Worm (Caenorhabditis elegans) whole organism, L4 larva: Measurements from ENCODE around the gene F47B10.6.

ENCODE experiments used
- F10B5.3 ChIP-seq: sonication (generic microtip); optimal IDR thresholded peaks from 2 replicates; lab custom pipeline; 2016; ENCODE audit warnings: mild to moderate bottlenecking, missing genetic modification characterization, missing compliant biosample characterization
- R02D3.7 ChIP-seq: fragments of 150-350 bp; sonication (generic microtip); optimal IDR thresholded peaks from 3 replicates; lab custom pipeline; 2014; ENCODE audit warnings: missing biosample characterization, missing genetic modification characterization
- T20F7.1 ChIP-seq: fragments of 200-800 bp; sonication (Bioruptor generic); optimal IDR thresholded peaks from 2 replicates; lab custom pipeline; 2018; ENCODE audit warnings: mild to moderate bottlenecking, missing genetic modification characterization, missing compliant biosample characterization
- Y105C5A.15 ChIP-seq: fragments of 200-800 bp; sonication (Bioruptor generic); IDR thresholded peaks from 2 replicates; pipeline ENCODE4 v1.3.6; 2022; ENCODE audit warnings: missing genetic modification characterization, missing compliant biosample characterization
- aly-2 ChIP-seq: sonication (generic microtip); optimal IDR thresholded peaks from 2 replicates; lab custom pipeline; 2018; ENCODE audit warnings: missing biosample characterization, missing genetic modification characterization
- arid-1 ChIP-seq: fragments of 200-800 bp; sonication (Bioruptor generic); conservative IDR thresholded peaks from 2 replicates; pipeline ENCODE4 v1.3.6; 2022; ENCODE audit warnings: missing genetic modification reagents, missing genetic modification characterization, missing compliant biosample characterization
- ceh-20 ChIP-seq: fragments of 200-800 bp; sonication (Bioruptor generic); IDR thresholded peaks from 2 replicates; pipeline ENCODE4 v1.3.6; 2022; ENCODE audit warnings: missing genetic modification reagents, missing genetic modification characterization, missing compliant biosample characterization
- ceh-32 ChIP-seq: sonication (generic microtip); optimal IDR thresholded peaks from 2 replicates; lab custom pipeline; 2016; ENCODE audit warnings: mild to moderate bottlenecking, missing genetic modification characterization, missing compliant biosample characterization; ENCODE audit not compliant: poor library complexity
- ceh-44 ChIP-seq: fragments of 200-800 bp; sonication (Bioruptor generic); IDR thresholded peaks from 2 replicates; pipeline ENCODE4 v1.3.6; 2022; ENCODE audit warnings: missing genetic modification reagents, missing genetic modification characterization, missing compliant biosample characterization
- daf-16 ChIP-seq, 3 experiments: sonication (generic microtip); optimal IDR thresholded peaks; 2 replicates each; lab custom pipeline; 2016 to 2017; ENCODE audit warnings: missing genetic modification characterization in 3 of 3, missing genetic modification reagents in 3 of 3, mild to moderate bottlenecking in 2 of 3, missing compliant biosample characterization in 2 of 3, missing biosample characterization in 1 of 3, moderate library complexity in 1 of 3
- daf-19 ChIP-seq: fragments of 200-800 bp; sonication (Bioruptor generic); conservative IDR thresholded peaks from 2 replicates; pipeline ENCODE4 v1.3.6; 2022; ENCODE audit warnings: missing genetic modification characterization, missing compliant biosample characterization
- daf-8 ChIP-seq: fragments of 200-800 bp; sonication (Bioruptor generic); IDR thresholded peaks from 2 replicates; pipeline ENCODE4 v1.3.6; 2022; ENCODE audit warnings: missing genetic modification characterization, missing compliant biosample characterization
- dmd-6 ChIP-seq: fragments of 200-800 bp; sonication (Bioruptor generic); IDR thresholded peaks from 2 replicates; pipeline ENCODE4 v1.3.6; 2022; ENCODE audit warnings: missing genetic modification reagents, missing genetic modification characterization, missing compliant biosample characterization
- dmd-9 ChIP-seq: fragments of 200-800 bp; sonication (Bioruptor generic); IDR thresholded peaks from 2 replicates; pipeline ENCODE4 v1.3.6; 2022; ENCODE audit warnings: missing genetic modification reagents, missing genetic modification characterization, missing compliant biosample characterization
- duxl-1 ChIP-seq: sonication (generic microtip); optimal IDR thresholded peaks from 2 replicates; lab custom pipeline; 2016; ENCODE audit warnings: mild to moderate bottlenecking, missing genetic modification characterization, moderate library complexity, missing compliant biosample characterization; ENCODE audit not compliant: poor library complexity
- dve-1 ChIP-seq: sonication (generic microtip); optimal IDR thresholded peaks from 2 replicates; lab custom pipeline; 2017; ENCODE audit warnings: antibody characterized with exemption, mild to moderate bottlenecking, missing genetic modification characterization, missing compliant biosample characterization; ENCODE audit not compliant: insufficient read depth
- egl-43 ChIP-seq: fragments of 200-800 bp; sonication (Bioruptor generic); IDR thresholded peaks from 2 replicates; pipeline ENCODE4 v1.3.6; 2022; ENCODE audit warnings: missing genetic modification reagents, missing genetic modification characterization, missing compliant biosample characterization
- fkh-10 ChIP-seq: fragments of 150-350 bp; optimal IDR thresholded peaks from 2 replicates; lab custom pipeline; 2014; ENCODE audit warnings: missing biosample characterization, missing genetic modification reagents, missing genetic modification characterization
- fos-1 ChIP-seq: fragments of 150-350 bp; optimal IDR thresholded peaks from 2 replicates; lab custom pipeline; 2014; ENCODE audit warnings: missing biosample characterization, missing genetic modification characterization
- hlh-11 ChIP-seq: fragments of 200-800 bp; sonication (Bioruptor generic); optimal IDR thresholded peaks from 2 replicates; lab custom pipeline; 2018; ENCODE audit warnings: mild to moderate bottlenecking, missing genetic modification characterization, missing compliant biosample characterization
- hlh-30 ChIP-seq: sonication (generic microtip); optimal IDR thresholded peaks from 2 replicates; lab custom pipeline; 2017; ENCODE audit warnings: antibody characterized with exemption, mild to moderate bottlenecking, missing genetic modification characterization, missing compliant biosample characterization; ENCODE audit not compliant: insufficient read depth
- hmg-1.1 ChIP-seq: fragments of 200-800 bp; sonication (Bioruptor generic); IDR thresholded peaks from 2 replicates; pipeline ENCODE4 v1.3.6; 2022; ENCODE audit warnings: missing genetic modification reagents, missing genetic modification characterization, missing compliant biosample characterization
- jun-1 ChIP-seq: fragments of 150-350 bp; optimal IDR thresholded peaks from 2 replicates; lab custom pipeline; 2014; ENCODE audit warnings: missing biosample characterization, missing genetic modification reagents, missing genetic modification characterization
- lin-1 ChIP-seq: fragments of 200-800 bp; sonication (Bioruptor generic); IDR thresholded peaks from 2 replicates; pipeline ENCODE4 v1.3.6; 2022; ENCODE audit warnings: missing genetic modification reagents, missing genetic modification characterization, missing compliant biosample characterization
- lin-13 ChIP-seq: fragments of 150-350 bp; optimal IDR thresholded peaks from 2 replicates; lab custom pipeline; 2014; ENCODE audit warnings: missing biosample characterization, missing genetic modification reagents, missing genetic modification characterization
- lin-15B ChIP-seq: fragments of 150-350 bp; sonication (generic microtip); optimal IDR thresholded peaks from 3 replicates; lab custom pipeline; 2014; ENCODE audit warnings: missing biosample characterization, missing genetic modification characterization
- lin-29 ChIP-seq: fragments of 200-800 bp; sonication (Bioruptor generic); IDR thresholded peaks from 2 replicates; pipeline ENCODE4 v1.3.6; 2022; ENCODE audit warnings: missing genetic modification reagents, missing genetic modification characterization, missing compliant biosample characterization
- lsy-2 ChIP-seq, 2 experiments: fragments of 150-350 bp in 1 of 2; sonication (generic microtip) in 1 of 2; optimal IDR thresholded peaks; 2 replicates each; lab custom pipeline; 2014 to 2017; ENCODE audit warnings: missing biosample characterization in 2 of 2, missing genetic modification characterization in 2 of 2
- madf-5 ChIP-seq, 2 experiments: fragments of 200-800 bp; sonication (Bioruptor generic); IDR thresholded peaks; 2 replicates each; pipeline ENCODE4 v1.3.6; 2022; ENCODE audit warnings: missing compliant biosample characterization in 2 of 2, missing genetic modification characterization in 2 of 2
- mep-1 ChIP-seq: fragments of 150-350 bp; sonication (generic microtip); optimal IDR thresholded peaks from 3 replicates; lab custom pipeline; 2014; ENCODE audit warnings: missing biosample characterization, missing genetic modification characterization
- mxl-3 ChIP-seq: fragments of 200-800 bp; sonication (Bioruptor generic); optimal IDR thresholded peaks from 2 replicates; lab custom pipeline; 2018; ENCODE audit warnings: mild to moderate bottlenecking, missing genetic modification characterization, missing compliant biosample characterization
- nhr-11 ChIP-seq: fragments of 150-350 bp; optimal IDR thresholded peaks from 2 replicates; lab custom pipeline; 2014; ENCODE audit warnings: missing biosample characterization, missing genetic modification characterization
- nhr-25 ChIP-seq: sonication (generic microtip); optimal IDR thresholded peaks from 2 replicates; lab custom pipeline; 2017; ENCODE audit warnings: missing genetic modification characterization, mild to moderate bottlenecking, missing compliant biosample characterization, antibody characterized with exemption, moderate library complexity, borderline replicate concordance; ENCODE audit not compliant: insufficient read depth
- nhr-48 ChIP-seq: sonication (generic microtip); optimal IDR thresholded peaks from 2 replicates; lab custom pipeline; 2016; ENCODE audit warnings: mild to moderate bottlenecking, missing genetic modification characterization, missing compliant biosample characterization
- nhr-6 ChIP-seq: fragments of 150-350 bp; optimal IDR thresholded peaks from 2 replicates; lab custom pipeline; 2014; ENCODE audit warnings: missing biosample characterization, missing genetic modification characterization
- nhr-76 ChIP-seq: fragments of 150-350 bp; optimal IDR thresholded peaks from 2 replicates; lab custom pipeline; 2014; ENCODE audit warnings: missing biosample characterization, missing genetic modification characterization
- php-3 ChIP-seq: fragments of 200-800 bp; sonication (Bioruptor generic); IDR thresholded peaks from 2 replicates; pipeline ENCODE4 v1.3.6; 2022; ENCODE audit warnings: missing genetic modification reagents, missing genetic modification characterization, missing compliant biosample characterization
- pqm-1 ChIP-seq: sonication (generic microtip); optimal IDR thresholded peaks from 2 replicates; lab custom pipeline; 2017; ENCODE audit warnings: missing biosample characterization, missing genetic modification characterization
- saeg-2 ChIP-seq: fragments of 200-800 bp; sonication (Bioruptor generic); IDR thresholded peaks from 2 replicates; pipeline ENCODE4 v1.3.6; 2022; ENCODE audit warnings: missing genetic modification reagents, missing genetic modification characterization, missing compliant biosample characterization
- set-16 ChIP-seq: fragments of 200-800 bp; sonication (Bioruptor generic); IDR thresholded peaks from 2 replicates; pipeline ENCODE4 v1.3.6; 2022; ENCODE audit warnings: missing genetic modification reagents, missing genetic modification characterization, missing compliant biosample characterization
- snpc-1.2 ChIP-seq: fragments of 200-800 bp; sonication (Bioruptor generic); IDR thresholded peaks from 2 replicates; pipeline ENCODE4 v1.3.6; 2022; ENCODE audit warnings: missing genetic modification reagents, missing genetic modification characterization, missing compliant biosample characterization
- spr-1 ChIP-seq: sonication (generic microtip); optimal IDR thresholded peaks from 2 replicates; lab custom pipeline; 2016; ENCODE audit warnings: mild to moderate bottlenecking, missing genetic modification characterization, missing compliant biosample characterization
- unc-39 ChIP-seq: sonication (generic microtip); optimal IDR thresholded peaks from 2 replicates; lab custom pipeline; 2017; ENCODE audit warnings: missing biosample characterization, missing genetic modification characterization
- unc-62 ChIP-seq, 3 experiments: fragments of 150-350 bp in 1 of 3; sonication (generic microtip); optimal IDR thresholded peaks in 2 of 3; peaks in 1 of 3; 1 replicate in 1 of 3; 2 replicates in 2 of 3; lab custom pipeline; 2014 to 2017; ENCODE audit warnings: missing biosample characterization in 3 of 3, missing genetic modification characterization in 3 of 3, missing genetic modification reagents in 3 of 3, missing genotype in 1 of 3
- vab-7 ChIP-seq: fragments of 200-800 bp; sonication (Bioruptor generic); IDR thresholded peaks from 2 replicates; pipeline ENCODE4 v1.3.6; 2022; ENCODE audit warnings: missing genetic modification reagents, missing genetic modification characterization, missing compliant biosample characterization
- zag-1 ChIP-seq: fragments of 150-350 bp; optimal IDR thresholded peaks from 2 replicates; lab custom pipeline; 2014; ENCODE audit warnings: missing biosample characterization, missing genetic modification characterization
- zip-11 ChIP-seq: fragments of 200-800 bp; sonication (Bioruptor generic); IDR thresholded peaks from 2 replicates; pipeline ENCODE4 v1.3.6; 2022; ENCODE audit warnings: missing genetic modification characterization, missing compliant biosample characterization
- ztf-7 ChIP-seq: fragments of 150-350 bp; optimal IDR thresholded peaks from 2 replicates; lab custom pipeline; 2014; ENCODE audit warnings: missing biosample characterization, missing genetic modification characterization

Gene F47B10.6

DNA sequence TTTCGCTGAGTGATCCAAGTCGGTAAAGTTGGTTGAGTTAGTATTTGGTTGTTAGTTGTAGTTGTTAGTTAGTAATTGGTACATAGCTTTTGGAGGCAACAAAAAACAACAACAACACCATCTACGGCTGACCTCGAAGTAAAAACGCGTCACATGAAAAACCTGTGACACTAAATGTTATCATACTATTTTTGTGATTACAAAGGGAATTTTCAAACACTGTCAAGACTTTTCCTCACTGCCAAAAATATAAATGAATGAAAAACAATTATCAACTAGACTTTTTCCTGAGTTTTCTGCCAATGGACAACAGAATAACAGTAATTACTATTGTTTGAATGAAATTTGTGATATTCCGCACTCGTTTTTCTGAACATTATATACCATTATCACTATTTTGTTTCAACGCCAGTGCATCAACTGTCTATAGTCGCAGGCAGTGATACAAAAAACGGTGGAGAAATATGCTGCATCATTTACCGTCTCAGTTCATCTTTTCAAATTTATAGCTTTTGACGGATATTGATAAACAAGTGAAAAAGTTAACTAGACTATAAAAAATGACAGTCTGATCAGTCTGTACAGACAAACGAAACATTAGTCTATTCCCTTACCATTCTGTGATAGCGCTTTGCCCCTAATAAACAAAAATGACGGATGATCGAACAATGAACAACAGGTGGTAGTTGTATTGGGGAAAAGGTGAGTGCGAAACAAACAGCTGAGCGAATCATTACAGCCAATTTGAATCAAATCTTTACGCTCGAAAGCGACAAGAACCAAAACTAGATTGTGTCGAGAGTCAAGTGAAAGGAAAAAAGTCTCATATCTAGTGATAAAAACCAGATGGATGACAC lies 26.3 kb downstream of the F47B10.6 start:
- TF ChIP-seq snpc-1.2: no peak
- TF ChIP-seq set-16 (GFP tag; lab: Robert Waterston, UW): no peak
- TF ChIP-seq unc-39 (tag; lab: Kevin White, UChicago): no peak
- TF ChIP-seq egl-43 (GFP tag; lab: Robert Waterston, UW): no peak
- TF ChIP-seq daf-8 (GFP tag; lab: Robert Waterston, UW): no peak
- TF ChIP-seq ztf-7 (tag; lab: Kevin White, UChicago): no peak
- no peak for TF ChIP-seq lin-15B (tag; lab: Kevin White, UChicago)
- peak; percentile 49 for TF ChIP-seq pqm-1 (tag; lab: Kevin White, UChicago)
- no peak for TF ChIP-seq T20F7.1
- no peak for TF ChIP-seq nhr-76 (tag; lab: Kevin White, UChicago)
- no peak for TF ChIP-seq ceh-20 (GFP tag; lab: Robert Waterston, UW)
- no peak for TF ChIP-seq dmd-9 (GFP tag; lab: Robert Waterston, UW)
- TF ChIP-seq nhr-25: no peak
- TF ChIP-seq hlh-30: peak; percentile 50
- no peak for TF ChIP-seq nhr-11
- no peak for TF ChIP-seq vab-7 (GFP tag; lab: Robert Waterston, UW)
- TF ChIP-seq mep-1 (tag; lab: Kevin White, UChicago): no peak
- no peak for TF ChIP-seq lin-29 (GFP tag; lab: Robert Waterston, UW)
- TF ChIP-seq Y105C5A.15 (GFP tag; lab: Robert Waterston, UW): no peak
- TF ChIP-seq dmd-6 (GFP tag; lab: Robert Waterston, UW): no peak
- no peak for TF ChIP-seq saeg-2 (GFP tag; lab: Robert Waterston, UW)
- TF ChIP-seq mxl-3 (GFP tag; lab: Kevin White, UChicago): no peak
- TF ChIP-seq zip-11: no peak
- 0 out of 2 replicates have a peak, but pooled peaks have one; percentile 18 for TF ChIP-seq php-3 (GFP tag; lab: Robert Waterston, UW)
- TF ChIP-seq daf-19: no peak
- no peak for TF ChIP-seq madf-5 (GFP tag; IDR thresholded peaks at IDR 0.05; lab: Robert Waterston, UW)
- TF ChIP-seq dve-1 (tag; lab: Kevin White, UChicago): peak; percentile 30
- TF ChIP-seq fkh-10 (GFP tag; lab: Kevin White, UChicago): no peak
- TF ChIP-seq unc-62 (GFP tag; optimal IDR thresholded peaks at IDR 0.05 in 1 of 2; lab: Kevin White, UChicago): peak in 1 of 2 experiments; percentile 93
- no peak for TF ChIP-seq unc-62 (tag; optimal IDR thresholded peaks at IDR 0.05; lab: Kevin White, UChicago)
- no peak for TF ChIP-seq aly-2 (tag; lab: Kevin White, UChicago)
- no peak for TF ChIP-seq lin-13 (GFP tag; lab: Kevin White, UChicago)
- TF ChIP-seq jun-1: no peak
- TF ChIP-seq nhr-48 (tag; lab: Kevin White, UChicago): peak; percentile 23
- no peak for TF ChIP-seq spr-1 (tag; lab: Kevin White, UChicago)
- no peak for TF ChIP-seq F10B5.3
- TF ChIP-seq nhr-6 (tag; lab: Kevin White, UChicago): no peak
- TF ChIP-seq hmg-1.1: no peak
- no peak for TF ChIP-seq duxl-1
- TF ChIP-seq ceh-44 (GFP tag; lab: Robert Waterston, UW): no peak
- no peak for TF ChIP-seq lsy-2 (tag; optimal IDR thresholded peaks at IDR 0.05; lab: Kevin White, UChicago)
- no peak for TF ChIP-seq ceh-32 (tag; lab: Kevin White, UChicago)
- no peak for TF ChIP-seq lin-1 (GFP tag; lab: Robert Waterston, UW)
- no peak for TF ChIP-seq R02D3.7 (tag; lab: Kevin White, UChicago)
- peak; percentile 57 for TF ChIP-seq hlh-11 (tag; lab: Kevin White, UChicago)
- no peak for TF ChIP-seq arid-1 (GFP tag; lab: Robert Waterston, UW)
- TF ChIP-seq fos-1 (tag; lab: Kevin White, UChicago): no peak
- TF ChIP-seq zag-1 (tag; lab: Kevin White, UChicago): no peak
- TF ChIP-seq daf-16 (GFP tag; optimal IDR thresholded peaks at IDR 0.05; lab: Kevin White, UChicago): no peak
- TF ChIP-seq daf-16 (tag; optimal IDR thresholded peaks at IDR 0.05; lab: Kevin White, UChicago): peak; percentile 80
